Worm (Caenorhabditis elegans): ENCODE data around the gene F25H9.2.

DNA sequence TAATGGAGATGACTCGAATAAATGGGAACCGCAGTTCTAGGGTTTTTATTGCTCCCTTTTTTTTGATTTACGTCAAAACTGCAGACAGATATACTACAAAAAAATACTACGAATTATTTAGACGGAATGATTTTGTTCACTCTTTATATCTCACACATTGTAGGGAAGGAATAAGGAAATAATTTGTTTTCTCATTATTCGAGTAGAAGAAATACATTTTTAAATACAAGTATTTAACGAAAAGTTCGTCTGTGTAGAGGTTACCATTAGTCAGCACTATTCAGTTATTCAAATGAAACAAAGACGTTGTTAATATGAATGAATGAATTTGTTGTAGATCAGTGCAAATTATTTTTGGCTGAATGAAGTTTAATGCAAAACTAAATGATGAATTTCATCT lies 31.1 kb upstream of the F25H9.2 start, which contains the start of gene srd-18:
- TF ChIP-seq med-1 (GFP tag; optimal IDR thresholded peaks at IDR 0.05; ENCODE audit: insufficient read depth) (no peak), cog-1 (tag; optimal IDR thresholded peaks at IDR 0.05) (no peak), ztf-23 (GFP tag; IDR thresholded peaks at IDR 0.05) (no peak), flt-1 (GFP tag; IDR thresholded peaks at IDR 0.05) (no peak), T22C8.4 (GFP tag; IDR thresholded peaks at IDR 0.05) (no peak), ref-1 (GFP tag; conservative IDR thresholded peaks at IDR 0.05) (no peak), klf-2 (GFP tag; conservative IDR thresholded peaks at IDR 0.05) (no peak), ztf-29 (GFP tag; IDR thresholded peaks at IDR 0.05) (no peak)
